Fruit fly (Drosophila melanogaster): Measurements from ENCODE around the gene CG14323.

The CG14323 gene

dm6 chr3R:17595084-17595483 is 26.8 kb downstream of the CG14323 start, which contains the start of gene Sgs5:
Sgs5 (plus strand) TSS chr3R:17595362.
- TF ChIP-seq eyg (GFP tag; optimal IDR thresholded peaks at IDR 0.05) (no peak), slou (GFP tag; optimal IDR thresholded peaks at IDR 0.05) (no peak)

dm6 chr3R:17594086-17594485 is 27.8 kb downstream of the CG14323 start, which contains the start of gene Sgs5bis:
Sgs5bis (plus strand) TSS chr3R:17594386.
- TF ChIP-seq CG11696 (GFP tag; IDR thresholded peaks at IDR 0.05) = no peak
- no peak for TF ChIP-seq CG3726 (GFP tag; IDR thresholded peaks at IDR 0.05)
- peak; percentile 68 for TF ChIP-seq Ets65A (GFP tag)
- TF ChIP-seq CG4854 (GFP tag; optimal IDR thresholded peaks at IDR 0.05) = no peak
- no peak for TF ChIP-seq CG11456 (GFP tag; IDR thresholded peaks at IDR 0.05)
- TF ChIP-seq Oli (tag; optimal IDR thresholded peaks at IDR 0.05) = no peak
- TF ChIP-seq inv (GFP tag; IDR thresholded peaks at IDR 0.05; ENCODE audit: partially characterized antibody) = no peak

- peak; percentile 67 for TF ChIP-seq pros (GFP tag; optimal IDR thresholded peaks at IDR 0.05)
- TF ChIP-seq CG4360 (GFP tag; IDR thresholded peaks at IDR 0.05) = peak; percentile 63; the same call in 1 of the 2 replicates
- no peak for TF ChIP-seq CG7372 (GFP tag; IDR thresholded peaks at IDR 0.05)
- peak; percentile 14 for TF ChIP-seq tap (tag; optimal IDR thresholded peaks at IDR 0.05)
These were observed 28.4 kb downstream of the CG14323 start for dm6 chr3R:17593470-17593869.

DNA sequence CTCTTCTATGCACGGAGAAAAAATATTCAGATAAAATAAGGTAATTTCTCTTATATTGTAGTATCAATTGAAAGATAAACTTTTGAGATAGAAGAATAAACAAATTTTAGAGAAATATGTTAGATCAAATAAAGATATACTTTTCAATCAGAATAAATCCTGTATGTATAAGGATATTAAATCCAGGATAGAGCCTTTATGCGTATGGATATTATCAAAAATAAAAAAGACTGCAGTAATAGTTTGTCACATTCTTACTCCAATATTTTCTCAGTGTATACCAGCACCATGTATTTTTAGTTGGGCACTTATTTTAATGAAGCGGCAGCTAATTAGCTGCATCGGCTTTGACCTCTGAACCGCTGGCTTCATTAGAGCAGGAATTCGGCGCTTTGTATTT is 30.1 kb downstream of the CG14323 start:
- TF ChIP-seq dan (GFP tag; IDR thresholded peaks at IDR 0.05) (no peak), CG17829 (tag; optimal IDR thresholded peaks at IDR 0.05) (peak; percentile 12), phol (tag; optimal IDR thresholded peaks at IDR 0.05) (peak; percentile 48), CG34422 (GFP tag; IDR thresholded peaks at IDR 0.05) (no peak), CG33557 (GFP tag; optimal IDR thresholded peaks at IDR 0.05) (no peak), pan (optimal IDR thresholded peaks at IDR 0.05) (no peak), pan (GFP tag; optimal IDR thresholded peaks at IDR 0.05 in 1 of 2, IDR thresholded peaks at IDR 0.05 in 1 of 2) (no peak), sens (GFP tag) (peak; percentile 77), psq (GFP tag; optimal IDR thresholded peaks at IDR 0.05) (no peak), unc-4 (GFP tag; IDR thresholded peaks at IDR 0.05; ENCODE audit: partially characterized antibody) (no peak), C15 (GFP tag; IDR thresholded peaks at IDR 0.05) (no peak), tin (GFP tag; optimal IDR thresholded peaks at IDR 0.05) (no peak), Oli (tag; optimal IDR thresholded peaks at IDR 0.05) (no peak), hth (optimal IDR thresholded peaks at IDR 0.05) (no peak), CG2712 (tag; optimal IDR thresholded peaks at IDR 0.05) (peak; percentile 49), CG18262 (tag; optimal IDR thresholded peaks at IDR 0.05) (peak; percentile 41), CG3847 (GFP tag; IDR thresholded peaks at IDR 0.05) (no peak), twi (tag; optimal IDR thresholded peaks at IDR 0.05) (no peak), CG14710 (tag; optimal IDR thresholded peaks at IDR 0.05) (peak; percentile 16), CG16815 (GFP tag; optimal IDR thresholded peaks at IDR 0.05) (no peak), Sox102F (GFP tag; optimal IDR thresholded peaks at IDR 0.05) (peak; percentile 8), CG12659 (GFP tag; optimal IDR thresholded peaks at IDR 0.05) (no peak), CG2875 (GFP tag; optimal IDR thresholded peaks at IDR 0.05) (no peak), dmrt11E (tag; optimal IDR thresholded peaks at IDR 0.05) (peak; percentile 42), lola (GFP tag; optimal IDR thresholded peaks at IDR 0.05) (peak in 1 of 3 experiments; percentile 16), lab (GFP tag; optimal IDR thresholded peaks at IDR 0.05) (no peak), CG31441 (GFP tag; IDR thresholded peaks at IDR 0.05) (0 out of 2 replicates have a peak, but pooled peaks have one; percentile 13), tx (GFP tag; optimal IDR thresholded peaks at IDR 0.05) (no peak), CG15479 (GFP tag; optimal IDR thresholded peaks at IDR 0.05) (no peak), CrebB (tag; optimal IDR thresholded peaks at IDR 0.05) (no peak), CG14441 (GFP tag; IDR thresholded peaks at IDR 0.05) (no peak), sob (GFP tag; IDR thresholded peaks at IDR 0.05) (no peak), CG13424 (tag; optimal IDR thresholded peaks at IDR 0.05) (peak; percentile 11), sisA (GFP tag; IDR thresholded peaks at IDR 0.05) (0 out of 2 replicates have a peak, but pooled peaks have one; percentile 19), gce (GFP tag; IDR thresholded peaks at IDR 0.05) (no peak)

Data from whole organism, embryonic.